Worm (Caenorhabditis elegans): ENCODE data around the gene F44E2.10.

DNA sequence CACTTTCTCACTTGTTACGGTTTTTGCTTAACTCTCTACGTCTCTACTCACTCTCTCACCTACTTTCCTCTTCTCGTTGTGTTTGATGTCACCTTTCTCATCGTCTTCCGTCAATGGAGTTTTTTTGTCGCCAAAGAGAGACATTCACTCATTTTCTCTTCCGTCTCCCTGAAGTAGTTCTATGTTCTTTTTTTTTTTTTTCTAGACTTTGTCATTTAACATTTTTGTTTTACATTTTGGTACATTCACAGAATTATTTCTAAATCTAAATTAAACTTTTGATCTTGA lies 30.2 kb downstream of the F44E2.10 start:
- no peak for TF ChIP-seq lsy-2 (tag; optimal IDR thresholded peaks at IDR 0.05)
- TF ChIP-seq snpc-4 (tag; optimal IDR thresholded peaks at IDR 0.05), result no peak
- no peak for TF ChIP-seq mep-1 (tag; optimal IDR thresholded peaks at IDR 0.05)
- TF ChIP-seq tbx-8 (GFP tag; optimal IDR thresholded peaks at IDR 0.05), result no peak
- TF ChIP-seq nhr-12 (tag; optimal IDR thresholded peaks at IDR 0.05), result no peak
- TF ChIP-seq elt-1 (tag; optimal IDR thresholded peaks at IDR 0.05; ENCODE audit: borderline replicate concordance, insufficient read depth), result no peak
- no peak for TF ChIP-seq drap-1 (GFP tag; optimal IDR thresholded peaks at IDR 0.05)
- no peak for TF ChIP-seq elt-3 (tag; optimal IDR thresholded peaks at IDR 0.05)
- TF ChIP-seq flh-1 (GFP tag; optimal IDR thresholded peaks at IDR 0.05), result no peak
- TF ChIP-seq mab-5 (tag; optimal IDR thresholded peaks at IDR 0.05), result no peak
